Fruit fly (Drosophila melanogaster): ENCODE data around the gene CG15544.

CG15544 gene

DNA sequence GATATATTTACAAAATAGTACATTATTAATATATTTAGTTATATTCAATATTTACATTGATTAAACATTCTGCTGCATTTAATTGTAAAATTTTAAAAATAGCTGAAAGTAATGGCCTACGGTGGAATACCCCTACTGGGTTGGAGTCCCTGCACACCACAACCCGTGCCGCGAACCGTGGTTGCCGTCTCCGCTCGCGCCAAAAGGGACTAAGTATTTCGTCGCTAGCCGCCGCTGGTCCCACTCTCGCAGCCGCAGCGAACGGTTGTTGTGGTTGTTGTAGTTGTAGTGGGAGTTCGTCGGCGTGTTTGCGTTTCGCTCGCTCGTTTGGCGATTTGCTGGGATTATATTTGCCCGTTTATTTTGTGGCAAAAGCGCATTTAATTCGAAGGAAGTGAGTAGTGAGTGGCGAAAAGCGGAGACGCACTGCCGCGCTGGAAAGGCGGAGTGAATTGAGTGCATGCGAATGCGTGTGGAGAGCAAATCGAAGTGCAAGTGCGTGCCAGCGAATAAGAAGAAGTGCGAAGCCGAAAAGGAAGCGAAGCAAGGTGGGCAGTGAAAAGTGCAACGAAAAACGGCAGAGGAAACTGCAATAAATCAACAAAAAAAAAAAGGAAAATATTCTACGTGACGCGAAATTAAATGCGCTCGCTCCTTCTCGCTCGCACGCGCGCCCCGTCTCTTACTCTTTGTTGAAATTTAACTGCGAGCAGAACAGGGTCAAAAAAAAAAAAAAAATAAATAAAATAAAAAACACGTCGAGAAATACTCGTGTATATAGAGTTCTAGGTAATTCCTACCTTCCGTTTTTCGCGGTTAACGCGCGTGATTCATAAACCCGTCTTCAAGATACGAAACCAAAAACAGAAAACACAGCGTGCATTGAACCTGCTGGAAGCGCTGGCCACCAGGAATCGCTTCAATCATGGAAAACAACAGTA lies 19.0 kb upstream of the CG15544 start, which contains the start of gene cindr (continued):
- TF ChIP-seq Poxn (GFP tag; IDR thresholded peaks at IDR 0.05), result no peak
- TF ChIP-seq CG2202 (tag; optimal IDR thresholded peaks at IDR 0.05), result peak; percentile 32
- peak; percentile 65 for TF ChIP-seq CG6791 (GFP tag; IDR thresholded peaks at IDR 0.05; ENCODE audit: partially characterized antibody)
- TF ChIP-seq Usf (GFP tag; optimal IDR thresholded peaks at IDR 0.05), result no peak
- TF ChIP-seq CG17829 (tag; optimal IDR thresholded peaks at IDR 0.05), result peak; percentile 54
- peak; percentile 17 for TF ChIP-seq NfI (GFP tag; optimal IDR thresholded peaks at IDR 0.05)
- no peak for TF ChIP-seq CG8359 (GFP tag; optimal IDR thresholded peaks at IDR 0.05; ENCODE audit: borderline replicate concordance)

- TF ChIP-seq knrl (GFP tag; IDR thresholded peaks at IDR 0.05; ENCODE audit: partially characterized antibody) (no peak), crc (GFP tag; optimal IDR thresholded peaks at IDR 0.05) (no peak), Taf1 (GFP tag; IDR thresholded peaks at IDR 0.05) (no peak), CG9932 (GFP tag; IDR thresholded peaks at IDR 0.05) (no peak), CG7357 (GFP tag; IDR thresholded peaks at IDR 0.05) (no peak), CG1792 (GFP tag; optimal IDR thresholded peaks at IDR 0.05) (no peak), gro (GFP tag; optimal IDR thresholded peaks at IDR 0.05) (no peak), CG4707 (GFP tag; optimal IDR thresholded peaks at IDR 0.05) (no peak), dimm (GFP tag; IDR thresholded peaks at IDR 0.05) (no peak), CG4730 (GFP tag; IDR thresholded peaks at IDR 0.05) (no peak), Tbp (GFP tag; optimal IDR thresholded peaks at IDR 0.05) (no peak), CG12104 (GFP tag; optimal IDR thresholded peaks at IDR 0.05) (no peak), CG10565 (GFP tag; optimal IDR thresholded peaks at IDR 0.05) (no peak), Bdp1 (GFP tag; optimal IDR thresholded peaks at IDR 0.05) (no peak), trem (tag; optimal IDR thresholded peaks at IDR 0.05) (no peak), p53 (GFP tag; optimal IDR thresholded peaks at IDR 0.05) (no peak), CG4360 (GFP tag; IDR thresholded peaks at IDR 0.05) (peak; percentile 86), Hr39 (optimal IDR thresholded peaks at IDR 0.05) (no peak), crol (GFP tag; IDR thresholded peaks at IDR 0.05) (no peak), maf-S (GFP tag; optimal IDR thresholded peaks at IDR 0.05) (no peak), ssp (GFP tag; IDR thresholded peaks at IDR 0.05) (no peak), MTF-1 (GFP tag; optimal IDR thresholded peaks at IDR 0.05; ENCODE audit: borderline replicate concordance) (no peak), CG34422 (GFP tag; IDR thresholded peaks at IDR 0.05) (no peak), CG1602 (GFP tag; optimal IDR thresholded peaks at IDR 0.05) (no peak), CG6854 (GFP tag; optimal IDR thresholded peaks at IDR 0.05) (no peak), CG12299 (tag; optimal IDR thresholded peaks at IDR 0.05) (no peak), Stat92E (GFP tag; optimal IDR thresholded peaks at IDR 0.05) (peak in 1 of 3 experiments; percentile 88), yki (optimal IDR thresholded peaks at IDR 0.05) (no peak), row (GFP tag; IDR thresholded peaks at IDR 0.05) (0 out of 3 replicates have a peak, but pooled peaks have one; percentile 17), CG15269 (tag; optimal IDR thresholded peaks at IDR 0.05) (no peak), ttk (GFP tag; IDR thresholded peaks at IDR 0.05) (no peak), mam (GFP tag; optimal IDR thresholded peaks at IDR 0.05) (no peak), Ravus (GFP tag; IDR thresholded peaks at IDR 0.05) (no peak), Lim3 (GFP tag; IDR thresholded peaks at IDR 0.05) (no peak), CG14014 (GFP tag; IDR thresholded peaks at IDR 0.05) (no peak), pum (GFP tag; optimal IDR thresholded peaks at IDR 0.05) (no peak), CG4282 (GFP tag; optimal IDR thresholded peaks at IDR 0.05) (no peak), CG16815 (GFP tag; optimal IDR thresholded peaks at IDR 0.05) (no peak), jing (GFP tag; optimal IDR thresholded peaks at IDR 0.05) (no peak), NC2α (GFP tag; optimal IDR thresholded peaks at IDR 0.05) (no peak), CG13894 (tag; optimal IDR thresholded peaks at IDR 0.05) (no peak)
These were observed 18.2 kb upstream of the CG15544 start for dm6 chr3R:30809287-30809933.

All from whole organism, embryonic.